Worm (Caenorhabditis elegans): ENCODE data around the gene daf-5.

DNA sequence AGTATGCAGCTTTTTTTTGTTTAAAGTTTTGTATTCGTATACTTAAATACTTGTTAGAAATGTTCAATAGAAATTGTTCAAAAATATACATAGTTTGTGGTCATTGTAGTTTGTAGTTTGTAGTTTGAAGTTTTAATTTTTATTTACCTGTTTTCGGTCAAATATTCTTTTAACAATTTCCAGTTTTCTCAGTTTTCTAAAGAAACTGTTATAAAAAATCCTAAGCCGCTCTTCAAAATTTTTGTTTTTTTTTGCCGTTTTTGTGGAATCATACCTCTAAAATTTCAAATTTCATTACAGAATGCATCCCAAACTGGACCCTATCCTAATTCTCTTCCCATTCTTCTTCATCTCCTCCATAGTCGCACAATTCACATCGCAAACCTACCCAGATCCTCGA lies 45.9 kb downstream of the daf-5 start, which contains the start of gene F01D5.6:
- TF ChIP-seq tbx-37 (GFP tag; conservative IDR thresholded peaks at IDR 0.05), result no peak
- TF ChIP-seq flt-1 (GFP tag; IDR thresholded peaks at IDR 0.05), result no peak
- TF ChIP-seq ama-1 (optimal IDR thresholded peaks at IDR 0.05), result no peak
- TF ChIP-seq tbx-11 (GFP tag; IDR thresholded peaks at IDR 0.05), result no peak
- TF ChIP-seq hnd-1 (tag; optimal IDR thresholded peaks at IDR 0.05), result no peak
- TF ChIP-seq ceh-13 (GFP tag; optimal IDR thresholded peaks at IDR 0.05), result no peak
- TF ChIP-seq pes-1 (GFP tag; IDR thresholded peaks at IDR 0.05), result no peak
- no peak for TF ChIP-seq tra-4 (tag; optimal IDR thresholded peaks at IDR 0.05)
- no peak for TF ChIP-seq ets-7 (tag; optimal IDR thresholded peaks at IDR 0.05)
- TF ChIP-seq aly-1 (tag; optimal IDR thresholded peaks at IDR 0.05), result no peak
- no peak for TF ChIP-seq hmg-4 (GFP tag; optimal IDR thresholded peaks at IDR 0.05)
- no peak for TF ChIP-seq B0310.2 (tag; optimal IDR thresholded peaks at IDR 0.05)

All from whole organism, early embryonic.